Worm (Caenorhabditis elegans): ENCODE results near the gene K02F3.2.

DNA sequence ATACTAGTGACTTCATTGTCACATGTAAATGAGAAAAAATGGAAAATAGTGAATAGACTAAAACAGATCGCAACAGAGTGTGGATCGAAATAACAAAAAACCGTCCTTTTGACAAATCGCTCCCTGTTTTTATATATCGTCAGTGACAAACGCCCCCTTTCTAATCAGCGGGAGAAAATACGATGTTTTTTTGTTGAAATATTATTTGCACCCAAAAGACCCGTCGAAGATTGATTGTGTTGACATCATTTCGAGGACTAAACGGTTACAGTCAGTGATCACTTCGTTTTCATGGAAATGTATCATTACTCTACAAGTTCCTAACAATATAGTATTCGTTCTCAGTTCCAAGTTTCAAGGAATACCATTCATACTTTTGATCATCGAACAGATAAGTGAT is 6.2 kb upstream of the K02F3.2 start, which contains the start of gene dos-3:
- TF ChIP-seq F49E8.2 (tag; optimal IDR thresholded peaks at IDR 0.05; ENCODE audit: borderline replicate concordance) (no peak), lin-13 (GFP tag; optimal IDR thresholded peaks at IDR 0.05) (no peak), unc-62 (GFP tag; optimal IDR thresholded peaks at IDR 0.05 in 1 of 2) (no peak), unc-62 (tag; optimal IDR thresholded peaks at IDR 0.05) (no peak), unc-130 (GFP tag; optimal IDR thresholded peaks at IDR 0.05) (no peak), sdz-12 (GFP tag; optimal IDR thresholded peaks at IDR 0.05) (no peak), dve-1 (tag; optimal IDR thresholded peaks at IDR 0.05; ENCODE audit: insufficient read depth) (no peak)
